Worm (Caenorhabditis elegans) whole organism, L1 larva: ENCODE measurements around the gene Y54G2A.49.
A peak's percentile ranks its signal among the peaks of the same experiment; 100 is the strongest.

Experiments
- C04F5.9 ChIP-seq: sonication (generic microtip); optimal IDR thresholded peaks from 2 replicates; lab custom pipeline; 2016; ENCODE audit warnings: missing genetic modification characterization, missing compliant biosample characterization
- C16A3.4 ChIP-seq: fragments of 150-350 bp; optimal IDR thresholded peaks from 2 replicates; lab custom pipeline; 2014; ENCODE audit warnings: missing biosample characterization, missing genetic modification characterization
- C34B4.2 ChIP-seq: sonication (generic microtip); optimal IDR thresholded peaks from 2 replicates; lab custom pipeline; 2017; ENCODE audit warnings: mild to moderate bottlenecking, missing genetic modification characterization, missing compliant biosample characterization
- F16B12.6 ChIP-seq: fragments of 150-350 bp; optimal IDR thresholded peaks from 2 replicates; lab custom pipeline; 2014; ENCODE audit warnings: missing biosample characterization, missing genetic modification characterization
- Y116A8C.19 ChIP-seq: sonication (generic microtip); optimal IDR thresholded peaks from 2 replicates; lab custom pipeline; 2016; ENCODE audit warnings: missing compliant biosample characterization, missing genetic modification characterization, borderline replicate concordance
- ceh-8 ChIP-seq: fragments of 200-800 bp; sonication (Bioruptor generic); optimal IDR thresholded peaks from 2 replicates; lab custom pipeline; 2018; ENCODE audit warnings: mild to moderate bottlenecking, missing genetic modification characterization, moderate library complexity, missing compliant biosample characterization
- ceh-90 ChIP-seq: sonication (generic microtip); optimal IDR thresholded peaks from 2 replicates; lab custom pipeline; 2016; ENCODE audit warnings: missing genetic modification characterization, missing compliant biosample characterization
- egl-13 ChIP-seq: sonication (generic microtip); optimal IDR thresholded peaks from 2 replicates; lab custom pipeline; 2016; ENCODE audit warnings: missing genotype, missing genetic modification reagents, missing genetic modification characterization, missing compliant biosample characterization
- egl-27 ChIP-seq, 2 experiments: fragments of 150-350 bp in 1 of 2; sonication (generic microtip); optimal IDR thresholded peaks; 3 replicates each; lab custom pipeline; 2017 to 2018; ENCODE audit warnings: missing biosample characterization in 2 of 2, missing genetic modification characterization in 2 of 2, missing genetic modification reagents in 2 of 2
- elt-2 ChIP-seq: sonication (generic microtip); optimal IDR thresholded peaks from 2 replicates; lab custom pipeline; 2016; ENCODE audit warnings: missing genetic modification characterization, mild to moderate bottlenecking, inconsistent platforms, missing compliant biosample characterization, missing genetic modification reagents
- fkh-4 ChIP-seq: sonication (generic microtip); optimal IDR thresholded peaks from 2 replicates; lab custom pipeline; 2016; ENCODE audit warnings: missing compliant biosample characterization, missing genetic modification characterization, borderline replicate concordance
- fkh-8 ChIP-seq: sonication (generic microtip); optimal IDR thresholded peaks from 2 replicates; lab custom pipeline; 2016; ENCODE audit warnings: mild to moderate bottlenecking, missing genetic modification characterization, missing compliant biosample characterization
- fos-1 ChIP-seq: fragments of 150-350 bp; optimal IDR thresholded peaks from 2 replicates; lab custom pipeline; 2014; ENCODE audit warnings: missing biosample characterization, missing genetic modification characterization
- hlh-4 ChIP-seq: sonication (generic microtip); optimal IDR thresholded peaks from 2 replicates; lab custom pipeline; 2016; ENCODE audit warnings: mild to moderate bottlenecking, missing genetic modification characterization, missing compliant biosample characterization
- hpl-2 ChIP-seq: fragments of 150-350 bp; optimal IDR thresholded peaks from 2 replicates; lab custom pipeline; 2014; ENCODE audit warnings: missing biosample characterization, missing genetic modification reagents, missing genetic modification characterization
- isw-1 ChIP-seq: fragments of 200-800 bp; sonication (Bioruptor generic); IDR thresholded peaks from 2 replicates; pipeline ENCODE4 v1.3.6; 2022; ENCODE audit warnings: missing genetic modification characterization, missing compliant biosample characterization
- jun-1 ChIP-seq: fragments of 150-350 bp; optimal IDR thresholded peaks from 2 replicates; lab custom pipeline; 2014; ENCODE audit warnings: missing biosample characterization, missing genetic modification reagents, missing genetic modification characterization
- lin-14 ChIP-seq: fragments of 200-800 bp; sonication (Bioruptor generic); optimal IDR thresholded peaks from 2 replicates; lab custom pipeline; 2018; ENCODE audit warnings: mild to moderate bottlenecking, missing genetic modification characterization, moderate library complexity, missing compliant biosample characterization
- lin-15B ChIP-seq: fragments of 150-350 bp; sonication (generic microtip); optimal IDR thresholded peaks from 3 replicates; lab custom pipeline; 2014; ENCODE audit warnings: missing biosample characterization, missing genetic modification characterization
- lir-3 ChIP-seq: sonication (generic microtip); optimal IDR thresholded peaks from 2 replicates; lab custom pipeline; 2016; ENCODE audit warnings: mild to moderate bottlenecking, missing genetic modification characterization, moderate library complexity, missing compliant biosample characterization; ENCODE audit not compliant: poor library complexity
- lsy-2 ChIP-seq, 2 experiments: fragments of 150-350 bp; optimal IDR thresholded peaks; 2 replicates each; lab custom pipeline; 2014; ENCODE audit warnings: missing biosample characterization in 2 of 2, missing genetic modification characterization in 2 of 2
- mab-9 ChIP-seq: fragments of 200-800 bp; sonication (Bioruptor generic); IDR thresholded peaks from 2 replicates; pipeline ENCODE4 v1.3.6; 2022; ENCODE audit warnings: missing genetic modification reagents, missing genetic modification characterization, missing compliant biosample characterization
- mef-2 ChIP-seq: fragments of 150-350 bp; optimal IDR thresholded peaks from 2 replicates; lab custom pipeline; 2014; ENCODE audit warnings: missing biosample characterization, missing genetic modification characterization
- nhr-237 ChIP-seq: fragments of 150-350 bp; optimal IDR thresholded peaks from 2 replicates; lab custom pipeline; 2014; ENCODE audit warnings: missing biosample characterization, missing genetic modification characterization
- nhr-47 ChIP-seq: sonication (generic microtip); optimal IDR thresholded peaks from 2 replicates; lab custom pipeline; 2016; ENCODE audit warnings: mild to moderate bottlenecking, missing genetic modification characterization, moderate library complexity, missing compliant biosample characterization
- nhr-76 ChIP-seq: sonication (generic microtip); optimal IDR thresholded peaks from 2 replicates; lab custom pipeline; 2017; ENCODE audit warnings: missing biosample characterization, missing genetic modification characterization
- nhr-84 ChIP-seq: sonication (generic microtip); optimal IDR thresholded peaks from 2 replicates; lab custom pipeline; 2017; ENCODE audit warnings: missing biosample characterization, missing genetic modification characterization
- nhr-85 ChIP-seq: sonication (generic microtip); peaks from one replicate; lab custom pipeline; 2016; ENCODE audit warnings: missing genetic modification characterization, inconsistent platforms, missing compliant biosample characterization
- nhr-90 ChIP-seq: sonication (generic microtip); optimal IDR thresholded peaks from 2 replicates; lab custom pipeline; 2016; ENCODE audit warnings: mild to moderate bottlenecking, missing genetic modification characterization, missing compliant biosample characterization; ENCODE audit not compliant: poor library complexity
- pax-3 ChIP-seq: fragments of 200-800 bp; sonication (Bioruptor generic); optimal IDR thresholded peaks from 2 replicates; lab custom pipeline; 2018; ENCODE audit warnings: mild to moderate bottlenecking, missing genetic modification characterization, moderate library complexity, missing compliant biosample characterization
- rnt-1 ChIP-seq: sonication (generic microtip); optimal IDR thresholded peaks from 2 replicates; lab custom pipeline; 2016; ENCODE audit warnings: mild to moderate bottlenecking, missing genetic modification characterization, moderate library complexity, missing compliant biosample characterization
- snu-23 ChIP-seq: sonication (generic microtip); optimal IDR thresholded peaks from 2 replicates; lab custom pipeline; 2016; ENCODE audit warnings: missing genetic modification characterization, missing compliant biosample characterization
- sox-4 ChIP-seq: sonication (generic microtip); optimal IDR thresholded peaks from 2 replicates; lab custom pipeline; 2016; ENCODE audit warnings: missing genetic modification characterization, missing compliant biosample characterization
- sptf-1 ChIP-seq: fragments of 150-350 bp; optimal IDR thresholded peaks from 2 replicates; lab custom pipeline; 2014; ENCODE audit warnings: missing biosample characterization, missing genetic modification characterization
- tbx-2 ChIP-seq: sonication (generic microtip); optimal IDR thresholded peaks from 2 replicates; lab custom pipeline; 2016; ENCODE audit warnings: missing genetic modification characterization, missing compliant biosample characterization
- unc-130 ChIP-seq: fragments of 150-350 bp; optimal IDR thresholded peaks from 2 replicates; lab custom pipeline; 2017; ENCODE audit warnings: missing biosample characterization, missing genetic modification characterization, inconsistent platforms
- unc-62 ChIP-seq: fragments of 150-350 bp; optimal IDR thresholded peaks from 2 replicates; lab custom pipeline; 2014; ENCODE audit warnings: missing biosample characterization, missing genetic modification reagents, missing genetic modification characterization
- unc-86 ChIP-seq: sonication (generic microtip); optimal IDR thresholded peaks from 2 replicates; lab custom pipeline; 2016; ENCODE audit warnings: missing genetic modification characterization, missing compliant biosample characterization
- vab-15 ChIP-seq: sonication (generic microtip); optimal IDR thresholded peaks from 2 replicates; lab custom pipeline; 2017; ENCODE audit warnings: missing genotype, mild to moderate bottlenecking, missing genetic modification characterization, missing compliant biosample characterization
- xbp-1 ChIP-seq: sonication (generic microtip); optimal IDR thresholded peaks from 2 replicates; lab custom pipeline; 2016; ENCODE audit warnings: missing genetic modification characterization, missing compliant biosample characterization
- zag-1 ChIP-seq: fragments of 150-350 bp; optimal IDR thresholded peaks from 2 replicates; lab custom pipeline; 2014; ENCODE audit warnings: missing biosample characterization, missing genetic modification characterization

Gene Y54G2A.49

ce11 chrIV:2805525-2805924 lies 47.5 kb downstream of the Y54G2A.49 start, which contains the start of gene Y54G2A.45 (continued):
- TF ChIP-seq Y116A8C.19 (no peak), F16B12.6 (no peak), mef-2 (tag; lab: Kevin White, UChicago) (no peak), fkh-4 (tag; lab: Kevin White, UChicago) (no peak), snu-23 (GFP tag; lab: Kevin White, UChicago) (peak; percentile 36), C34B4.2 (tag; lab: Kevin White, UChicago) (no peak), nhr-47 (tag; lab: Kevin White, UChicago) (peak; percentile 57), hlh-4 (tag; lab: Kevin White, UChicago) (no peak), lin-15B (tag; lab: Kevin White, UChicago) (no peak), lsy-2 (tag; optimal IDR thresholded peaks at IDR 0.05; lab: Kevin White, UChicago) (peak in 1 of 2 experiments; percentile 57), nhr-76 (no peak), fkh-8 (tag; lab: Kevin White, UChicago) (no peak), ceh-90 (no peak), elt-2 (tag; lab: Kevin White, UChicago) (peak; percentile 64), unc-130 (tag; lab: Kevin White, UChicago) (no peak), ceh-8 (GFP tag; lab: Kevin White, UChicago) (no peak), nhr-90 (peak; percentile 40), hpl-2 (GFP tag; lab: Kevin White, UChicago) (peak; percentile 1), unc-86 (no peak), egl-13 (tag; lab: Kevin White, UChicago) (peak; percentile 18), rnt-1 (tag; lab: Kevin White, UChicago) (peak; percentile 60), C04F5.9 (tag; lab: Kevin White, UChicago) (no peak), unc-62 (GFP tag; lab: Kevin White, UChicago) (no peak), egl-27 (tag; optimal IDR thresholded peaks at IDR 0.05; lab: Kevin White, UChicago) (no peak), vab-15 (tag; lab: Kevin White, UChicago) (no peak), sptf-1 (tag; lab: Kevin White, UChicago) (no peak), lin-14 (no peak), sox-4 (tag; lab: Kevin White, UChicago) (no peak), C16A3.4 (tag; lab: Kevin White, UChicago) (peak; percentile 14), pax-3 (tag; lab: Kevin White, UChicago) (no peak)

- TF ChIP-seq jun-1 (tag; lab: Kevin White, UChicago): no peak
- TF ChIP-seq snu-23 (GFP tag; lab: Kevin White, UChicago): no peak
- TF ChIP-seq Y116A8C.19: no peak
- TF ChIP-seq lir-3 (tag; lab: Kevin White, UChicago): no peak
- TF ChIP-seq nhr-85 (tag; lab: Kevin White, UChicago): no peak
- TF ChIP-seq fos-1 (tag; lab: Kevin White, UChicago): no peak
- TF ChIP-seq tbx-2 (tag; lab: Kevin White, UChicago): no peak
- no peak for TF ChIP-seq ceh-90
- TF ChIP-seq sox-4 (tag; lab: Kevin White, UChicago): no peak
- TF ChIP-seq xbp-1 (tag; lab: Kevin White, UChicago): no peak
- TF ChIP-seq nhr-237 (tag; lab: Kevin White, UChicago): no peak
- no peak for TF ChIP-seq mab-9 (GFP tag; lab: Robert Waterston, UW)
- no peak for TF ChIP-seq unc-130 (tag; lab: Kevin White, UChicago)
- no peak for TF ChIP-seq vab-15 (tag; lab: Kevin White, UChicago)
- no peak for TF ChIP-seq nhr-84 (tag; lab: Kevin White, UChicago)
- no peak for TF ChIP-seq zag-1 (tag; lab: Kevin White, UChicago)
- TF ChIP-seq isw-1: no peak
Measured at ce11 chrIV:2803652-2804051, 49.4 kb downstream of the Y54G2A.49 start, which contains the start of gene Y54G2A.32. Gene Y54G2A.32 (plus strand): TSS chrIV:2803952.
